Fruit fly (Drosophila melanogaster) whole organism, pupa: ENCODE measurements around the gene ex.
"Not testable (repeated sequence)": the region's sequence is repeated elsewhere in the genome, so short reads cannot be mapped to it uniquely, and the experiment has no call there.

Experiments
- CG10348 ChIP-seq: fragments of 200-800 bp; sonication (Bioruptor generic); IDR thresholded peaks from 2 replicates; pipeline ENCODE4 v1.3.6; 2022; ENCODE audit warnings: missing biosample characterization, missing genetic modification characterization
- CG12605 ChIP-seq: fragments of 200-800 bp; sonication (Bioruptor generic); IDR thresholded peaks from 2 replicates; pipeline ENCODE4 v1.3.6; 2022; ENCODE audit warnings: missing biosample characterization, missing genetic modification characterization
- CG13204 ChIP-seq: fragments of 200-800 bp; sonication (Bioruptor generic); optimal IDR thresholded peaks from 2 replicates; lab custom pipeline; 2018; ENCODE audit warnings: missing biosample characterization, mild to moderate bottlenecking, missing genetic modification characterization, moderate library complexity
- CG14655 ChIP-seq: fragments of 200-800 bp; sonication (Bioruptor generic); optimal IDR thresholded peaks from 3 replicates; lab custom pipeline; 2017; ENCODE audit warnings: mild to moderate bottlenecking, missing biosample characterization, missing genetic modification reagents, missing genetic modification characterization
- CG15710 ChIP-seq: fragments of 200-800 bp; sonication (Bioruptor generic); optimal IDR thresholded peaks from 2 replicates; lab custom pipeline; 2018; ENCODE audit warnings: missing biosample characterization, mild to moderate bottlenecking, missing genetic modification characterization, moderate library complexity
- CG17806 ChIP-seq: fragments of 200-800 bp; sonication (Bioruptor generic); optimal IDR thresholded peaks from 2 replicates; lab custom pipeline; 2018; ENCODE audit warnings: missing biosample characterization, mild to moderate bottlenecking, missing genetic modification characterization, moderate library complexity
- CG32121 ChIP-seq: fragments of 200-800 bp; sonication (Bioruptor generic); IDR thresholded peaks from 2 replicates; pipeline ENCODE4 v1.3.6; 2022; ENCODE audit warnings: missing biosample characterization, missing genetic modification characterization
- CG34367 ChIP-seq: fragments of 200-800 bp; sonication (Bioruptor generic); optimal IDR thresholded peaks from 2 replicates; lab custom pipeline; 2018; ENCODE audit warnings: missing biosample characterization, mild to moderate bottlenecking, missing genetic modification characterization
- CG4496 ChIP-seq: fragments of 200-800 bp; sonication (Bioruptor generic); IDR thresholded peaks from 3 replicates; pipeline ENCODE4 v1.3.6; 2022; ENCODE audit warnings: missing biosample characterization, missing genetic modification characterization
- CG8159 ChIP-seq: fragments of 200-800 bp; sonication (Bioruptor generic); optimal IDR thresholded peaks from 3 replicates; lab custom pipeline; 2018; ENCODE audit warnings: missing biosample characterization, mild to moderate bottlenecking, missing genetic modification characterization, moderate library complexity
- CG8301 ChIP-seq: fragments of 200-800 bp; sonication (Bioruptor generic); optimal IDR thresholded peaks from 2 replicates; lab custom pipeline; 2018; ENCODE audit warnings: missing biosample characterization, mild to moderate bottlenecking, missing genetic modification characterization
- CG9948 ChIP-seq: fragments of 200-800 bp; sonication (Bioruptor generic); optimal IDR thresholded peaks from 2 replicates; lab custom pipeline; 2018; ENCODE audit warnings: missing biosample characterization, mild to moderate bottlenecking, missing genetic modification characterization, moderate library complexity
- D1 ChIP-seq: fragments of 200-800 bp; sonication (Bioruptor generic); optimal IDR thresholded peaks from 2 replicates; lab custom pipeline; 2018; ENCODE audit warnings: missing biosample characterization, mild to moderate bottlenecking, missing genetic modification characterization, moderate library complexity
- EcR ChIP-seq: fragments of 200-800 bp; sonication (Bioruptor generic); optimal IDR thresholded peaks from 3 replicates; lab custom pipeline; 2019; ENCODE audit warnings: missing biosample characterization, missing genetic modification characterization, mild to moderate bottlenecking, moderate library complexity, missing genetic modification reagents
- Ets98B ChIP-seq: fragments of 200-800 bp; sonication (Bioruptor generic); IDR thresholded peaks from 2 replicates; pipeline ENCODE4 v1.3.6; 2022; ENCODE audit warnings: missing biosample characterization, missing genetic modification characterization
- Pif1A ChIP-seq: fragments of 200-800 bp; sonication (Bioruptor generic); optimal IDR thresholded peaks from 3 replicates; lab custom pipeline; 2016; ENCODE audit warnings: missing biosample characterization, missing genetic modification characterization
- Pif1B ChIP-seq: fragments of 200-800 bp; sonication (Bioruptor generic); optimal IDR thresholded peaks from 3 replicates; lab custom pipeline; 2016; ENCODE audit warnings: missing biosample characterization, missing genetic modification characterization
- Snoo ChIP-seq: fragments of 200-800 bp; sonication (Bioruptor generic); optimal IDR thresholded peaks from 3 replicates; lab custom pipeline; 2017; ENCODE audit warnings: missing biosample characterization, mild to moderate bottlenecking, missing genetic modification characterization, inconsistent platforms
- fd96Ca ChIP-seq: fragments of 200-800 bp; sonication (Bioruptor generic); IDR thresholded peaks from 3 replicates; pipeline ENCODE4 v1.3.6; 2022; ENCODE audit warnings: missing biosample characterization, missing genetic modification characterization
- gl ChIP-seq: fragments of 200-800 bp; sonication (Bioruptor generic); optimal IDR thresholded peaks from 2 replicates; lab custom pipeline; 2018; ENCODE audit warnings: missing biosample characterization, mild to moderate bottlenecking, missing genetic modification characterization
- rn ChIP-seq: fragments of 200-800 bp; sonication (Bioruptor generic); IDR thresholded peaks from 2 replicates; pipeline ENCODE4 v1.3.6; 2022; ENCODE audit warnings: missing biosample characterization, missing genetic modification characterization

The ex gene

dm6 chr2L:451705-452472 lies 20.9 kb downstream of the ex start:
- TF ChIP-seq CG15710 = peak; percentile 44
- no peak for TF ChIP-seq CG8301 (tag; lab: Kevin White, UChicago)
- no peak for TF ChIP-seq Snoo (tag; lab: Kevin White, UChicago)
- TF ChIP-seq fd96Ca = no peak
- peak; percentile 35 for TF ChIP-seq EcR (GFP tag; lab: Kevin White, UChicago)
- no peak for TF ChIP-seq gl (tag; lab: Kevin White, UChicago)
- no peak for TF ChIP-seq D1 (tag; lab: Kevin White, UChicago)
- peak; percentile 53 for TF ChIP-seq CG17806
- TF ChIP-seq CG9948 (tag; lab: Kevin White, UChicago) = peak; percentile 15
- no peak for TF ChIP-seq rn (GFP tag; lab: Robert Waterston, UW)
- TF ChIP-seq CG4496 (GFP tag; lab: Robert Waterston, UW) = peak; percentile 55; the same call in 2 of the 3 replicates
- TF ChIP-seq CG12605 = no peak
- no peak for TF ChIP-seq CG10348 (GFP tag; lab: Robert Waterston, UW)
- TF ChIP-seq CG34367 (tag; lab: Kevin White, UChicago) = no peak
- no peak for TF ChIP-seq CG13204
- peak; percentile 60 for TF ChIP-seq CG8159 (tag; lab: Kevin White, UChicago)
- TF ChIP-seq Ets98B (GFP tag; lab: Robert Waterston, UW) = peak; percentile 60; the same call in 1 of the 2 replicates
- no peak for TF ChIP-seq CG14655
- TF ChIP-seq Pif1B (GFP tag; lab: Kevin White, UChicago) = peak; percentile 40
- peak; percentile 71 for TF ChIP-seq CG32121 (GFP tag; lab: Robert Waterston, UW)
- no peak for TF ChIP-seq Pif1A

dm6 chr2L:452872-453271 lies 21.8 kb downstream of the ex start, which contains the start of the genes crq and shv:
TSS of gene crq (minus strand) at chr2L:453024.
TSS of gene shv (plus strand) at chr2L:453108.
- TF ChIP-seq CG14655 (no peak), CG15710 (peak; percentile 10)

dm6 chr2L:455274-455673 lies 24.2 kb downstream of the ex start, which contains the start of gene CG4133:
TSS of gene CG4133 (plus strand) at chr2L:455531.
- not testable (repeated sequence) for TF ChIP-seq CG15710; D1 (tag; lab: Kevin White, UChicago); EcR (GFP tag; lab: Kevin White, UChicago)

- TF ChIP-seq CG32121 (GFP tag; lab: Robert Waterston, UW) (no peak), CG8301 (tag; lab: Kevin White, UChicago) (no peak), CG13204 (no peak), Snoo (tag; lab: Kevin White, UChicago) (no peak), Ets98B (GFP tag; lab: Robert Waterston, UW) (no peak), CG10348 (GFP tag; lab: Robert Waterston, UW) (no peak), EcR (GFP tag; lab: Kevin White, UChicago) (no peak), Pif1A (no peak), CG9948 (tag; lab: Kevin White, UChicago) (no peak), D1 (tag; lab: Kevin White, UChicago) (no peak), CG14655 (no peak), CG12605 (no peak), gl (tag; lab: Kevin White, UChicago) (no peak), rn (GFP tag; lab: Robert Waterston, UW) (no peak)
These were observed 24.7 kb downstream of the ex start for dm6 chr2L:455738-456137.

- TF ChIP-seq Snoo (tag; lab: Kevin White, UChicago) = no peak
- no peak for TF ChIP-seq Ets98B (GFP tag; lab: Robert Waterston, UW)
- no peak for TF ChIP-seq D1 (tag; lab: Kevin White, UChicago)
- no peak for TF ChIP-seq CG13204
- no peak for TF ChIP-seq CG9948 (tag; lab: Kevin White, UChicago)
- TF ChIP-seq CG14655 = no peak
- TF ChIP-seq CG4496 (GFP tag; lab: Robert Waterston, UW) = no peak
- TF ChIP-seq CG10348 (GFP tag; lab: Robert Waterston, UW) = no peak
- no peak for TF ChIP-seq CG12605
- TF ChIP-seq Pif1A = no peak
- no peak for TF ChIP-seq CG17806
- no peak for TF ChIP-seq gl (tag; lab: Kevin White, UChicago)
- no peak for TF ChIP-seq EcR (GFP tag; lab: Kevin White, UChicago)
- TF ChIP-seq CG8301 (tag; lab: Kevin White, UChicago) = no peak
These were observed 36.7 kb downstream of the ex start for dm6 chr2L:467683-468082.

- TF ChIP-seq D1 (tag; lab: Kevin White, UChicago) = no peak
- TF ChIP-seq gl (tag; lab: Kevin White, UChicago) = no peak
- TF ChIP-seq CG9948 (tag; lab: Kevin White, UChicago) = peak; percentile 63
- TF ChIP-seq CG4496 (GFP tag; lab: Robert Waterston, UW) = peak; percentile 85
- TF ChIP-seq Pif1B (GFP tag; lab: Kevin White, UChicago) = peak; percentile 59
- TF ChIP-seq CG32121 (GFP tag; lab: Robert Waterston, UW) = peak; percentile 75
- TF ChIP-seq CG14655 = peak; percentile 87
- peak; percentile 79 for TF ChIP-seq Ets98B (GFP tag; lab: Robert Waterston, UW)
- peak; percentile 81 for TF ChIP-seq CG12605
- peak; percentile 86 for TF ChIP-seq fd96Ca
- no peak for TF ChIP-seq Snoo (tag; lab: Kevin White, UChicago)
- TF ChIP-seq CG10348 (GFP tag; lab: Robert Waterston, UW) = peak; percentile 21; the same call in 1 of the 2 replicates
- TF ChIP-seq CG15710 = peak; percentile 23
- TF ChIP-seq CG17806 = peak; percentile 61
- TF ChIP-seq Pif1A = peak; percentile 58
- TF ChIP-seq CG34367 (tag; lab: Kevin White, UChicago) = peak; percentile 38
- peak; percentile 49; the same call in 1 of the 2 replicates for TF ChIP-seq rn (GFP tag; lab: Robert Waterston, UW)
- TF ChIP-seq EcR (GFP tag; lab: Kevin White, UChicago) = no peak
- peak; percentile 36 for TF ChIP-seq CG13204
- TF ChIP-seq CG8301 (tag; lab: Kevin White, UChicago) = peak; percentile 82
- TF ChIP-seq CG8159 (tag; lab: Kevin White, UChicago) = peak; percentile 56
These were observed 37.8 kb downstream of the ex start for dm6 chr2L:468745-469358.
